Worm (Caenorhabditis elegans) whole organism, L4 larva: ENCODE measurements around the gene C18G1.7.

Experiments
- F37D6.2 ChIP-seq: sonication (generic microtip); optimal IDR thresholded peaks from 2 replicates; lab custom pipeline; 2016; ENCODE audit warnings: mild to moderate bottlenecking, missing genetic modification characterization, missing compliant biosample characterization
- F49E8.2 ChIP-seq: sonication (generic microtip); optimal IDR thresholded peaks from 2 replicates; lab custom pipeline; 2016; ENCODE audit warnings: missing compliant biosample characterization, mild to moderate bottlenecking, missing genetic modification characterization, borderline replicate concordance
- Y105C5A.15 ChIP-seq: fragments of 200-800 bp; sonication (Bioruptor generic); IDR thresholded peaks from 2 replicates; pipeline ENCODE4 v1.3.6; 2022; ENCODE audit warnings: missing genetic modification characterization, missing compliant biosample characterization
- ZK546.5 ChIP-seq, 2 experiments: sonication (generic microtip); optimal IDR thresholded peaks; 2 replicates each; lab custom pipeline; 2017; ENCODE audit warnings: missing biosample characterization in 2 of 2, missing genetic modification characterization in 2 of 2
- ama-1 ChIP-seq: fragments of 150-350 bp; optimal IDR thresholded peaks from 2 replicates; lab custom pipeline; 2014; ENCODE audit warnings: inconsistent platforms, mixed read lengths
- ceh-20 ChIP-seq: fragments of 200-800 bp; sonication (Bioruptor generic); IDR thresholded peaks from 2 replicates; pipeline ENCODE4 v1.3.6; 2022; ENCODE audit warnings: missing genetic modification reagents, missing genetic modification characterization, missing compliant biosample characterization
- ceh-28 ChIP-seq: fragments of 150-350 bp; optimal IDR thresholded peaks from 2 replicates; lab custom pipeline; 2014; ENCODE audit warnings: missing biosample characterization, missing genetic modification reagents, missing genetic modification characterization
- ceh-32 ChIP-seq: sonication (generic microtip); optimal IDR thresholded peaks from 2 replicates; lab custom pipeline; 2016; ENCODE audit warnings: mild to moderate bottlenecking, missing genetic modification characterization, missing compliant biosample characterization; ENCODE audit not compliant: poor library complexity
- ceh-82 ChIP-seq: sonication (generic microtip); optimal IDR thresholded peaks from 2 replicates; lab custom pipeline; 2017; ENCODE audit warnings: missing biosample characterization, missing genetic modification characterization
- ces-1 ChIP-seq: fragments of 150-350 bp; sonication (generic microtip); optimal IDR thresholded peaks from 4 replicates; lab custom pipeline; 2014; ENCODE audit warnings: missing biosample characterization, missing genetic modification reagents, missing genetic modification characterization
- ctbp-1 ChIP-seq: fragments of 200-800 bp; sonication (Bioruptor generic); IDR thresholded peaks from 2 replicates; pipeline ENCODE4 v1.3.6; 2022; ENCODE audit warnings: missing genetic modification reagents, missing genetic modification characterization, missing compliant biosample characterization
- dve-1 ChIP-seq: sonication (generic microtip); optimal IDR thresholded peaks from 2 replicates; lab custom pipeline; 2017; ENCODE audit warnings: antibody characterized with exemption, mild to moderate bottlenecking, missing genetic modification characterization, missing compliant biosample characterization; ENCODE audit not compliant: insufficient read depth
- egl-27 ChIP-seq: sonication (generic microtip); optimal IDR thresholded peaks from 3 replicates; lab custom pipeline; 2017; ENCODE audit warnings: missing biosample characterization, missing genetic modification reagents, missing genetic modification characterization
- hlh-11 ChIP-seq: fragments of 200-800 bp; sonication (Bioruptor generic); optimal IDR thresholded peaks from 2 replicates; lab custom pipeline; 2018; ENCODE audit warnings: mild to moderate bottlenecking, missing genetic modification characterization, missing compliant biosample characterization
- lin-13 ChIP-seq: fragments of 150-350 bp; optimal IDR thresholded peaks from 2 replicates; lab custom pipeline; 2014; ENCODE audit warnings: missing biosample characterization, missing genetic modification reagents, missing genetic modification characterization
- lin-29 ChIP-seq: fragments of 200-800 bp; sonication (Bioruptor generic); IDR thresholded peaks from 2 replicates; pipeline ENCODE4 v1.3.6; 2022; ENCODE audit warnings: missing genetic modification reagents, missing genetic modification characterization, missing compliant biosample characterization
- lin-38 ChIP-seq: fragments of 200-800 bp; sonication (Bioruptor generic); IDR thresholded peaks from 2 replicates; pipeline ENCODE4 v1.3.6; 2022; ENCODE audit warnings: missing genetic modification reagents, missing genetic modification characterization, missing compliant biosample characterization
- madf-5 ChIP-seq, 2 experiments: fragments of 200-800 bp; sonication (Bioruptor generic); IDR thresholded peaks; 2 replicates each; pipeline ENCODE4 v1.3.6; 2022; ENCODE audit warnings: missing compliant biosample characterization in 2 of 2, missing genetic modification characterization in 2 of 2
- madf-9 ChIP-seq: fragments of 200-800 bp; sonication (Bioruptor generic); conservative IDR thresholded peaks from 2 replicates; pipeline ENCODE4 v1.3.6; 2022; ENCODE audit warnings: missing genetic modification reagents, missing genetic modification characterization, missing compliant biosample characterization
- mdt-29 ChIP-seq: fragments of 200-800 bp; sonication (Bioruptor generic); IDR thresholded peaks from 2 replicates; pipeline ENCODE4 v1.3.6; 2022; ENCODE audit warnings: missing genetic modification reagents, missing genetic modification characterization, missing compliant biosample characterization
- mxl-3 ChIP-seq: fragments of 200-800 bp; sonication (Bioruptor generic); optimal IDR thresholded peaks from 2 replicates; lab custom pipeline; 2018; ENCODE audit warnings: mild to moderate bottlenecking, missing genetic modification characterization, missing compliant biosample characterization
- nhr-11 ChIP-seq: fragments of 150-350 bp; optimal IDR thresholded peaks from 2 replicates; lab custom pipeline; 2014; ENCODE audit warnings: missing biosample characterization, missing genetic modification characterization
- nhr-237 ChIP-seq: sonication (generic microtip); optimal IDR thresholded peaks from 2 replicates; lab custom pipeline; 2017; ENCODE audit warnings: missing biosample characterization, missing genetic modification characterization
- nhr-25 ChIP-seq: sonication (generic microtip); optimal IDR thresholded peaks from 2 replicates; lab custom pipeline; 2017; ENCODE audit warnings: missing genetic modification characterization, mild to moderate bottlenecking, missing compliant biosample characterization, antibody characterized with exemption, moderate library complexity, borderline replicate concordance; ENCODE audit not compliant: insufficient read depth
- nhr-42 ChIP-seq: fragments of 200-800 bp; sonication (Bioruptor generic); IDR thresholded peaks from 2 replicates; pipeline ENCODE4 v1.3.6; 2022; ENCODE audit warnings: missing genetic modification characterization, missing compliant biosample characterization
- skn-1 ChIP-seq: fragments of 150-350 bp; optimal IDR thresholded peaks from 2 replicates; lab custom pipeline; 2014; ENCODE audit warnings: missing biosample characterization, missing genetic modification characterization
- zag-1 ChIP-seq: fragments of 150-350 bp; optimal IDR thresholded peaks from 2 replicates; lab custom pipeline; 2014; ENCODE audit warnings: missing biosample characterization, missing genetic modification characterization
- zfp-3 ChIP-seq: fragments of 200-800 bp; sonication (Bioruptor generic); conservative IDR thresholded peaks from 2 replicates; pipeline ENCODE4 v1.3.6; 2022; ENCODE audit warnings: missing genetic modification reagents, missing genetic modification characterization, missing compliant biosample characterization
- zip-11 ChIP-seq: fragments of 200-800 bp; sonication (Bioruptor generic); IDR thresholded peaks from 2 replicates; pipeline ENCODE4 v1.3.6; 2022; ENCODE audit warnings: missing genetic modification characterization, missing compliant biosample characterization
- ztf-7 ChIP-seq: fragments of 150-350 bp; optimal IDR thresholded peaks from 2 replicates; lab custom pipeline; 2014; ENCODE audit warnings: missing biosample characterization, missing genetic modification characterization

Gene C18G1.7

DNA sequence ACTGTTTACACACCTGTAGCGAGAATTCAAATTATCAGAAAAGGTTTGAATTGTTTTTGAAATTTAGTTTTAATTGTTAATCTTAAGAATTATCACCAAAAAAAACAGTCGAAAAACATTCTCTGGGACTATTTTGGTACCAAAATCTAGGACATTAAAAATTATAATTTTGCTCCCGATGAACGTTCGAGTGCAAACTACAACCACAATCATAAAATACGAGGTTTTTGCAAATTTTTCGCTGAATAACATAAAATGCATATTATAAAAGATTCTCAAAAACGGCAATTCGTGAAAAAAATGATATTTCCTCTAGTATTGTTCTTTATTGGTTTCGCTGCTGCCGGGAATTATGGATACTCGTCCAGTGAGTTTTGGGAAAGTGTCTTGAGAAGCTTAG, 45.0 kb downstream of the C18G1.7 start, which contains the start of gene R02F11.12:
Gene R02F11.12, plus strand, starts transcription at position 301 of the 400 bp plus-strand sequence.
- TF ChIP-seq ctbp-1 (no peak), ceh-32 (no peak), ces-1 (no peak), zag-1 (no peak), ama-1 (lab: Kevin White, UChicago) (no peak), F49E8.2 (tag; lab: Kevin White, UChicago) (no peak), nhr-42 (GFP tag; lab: Robert Waterston, UW) (no peak), lin-38 (GFP tag; lab: Robert Waterston, UW) (no peak), mxl-3 (GFP tag; lab: Kevin White, UChicago) (no peak), nhr-237 (tag; lab: Kevin White, UChicago) (no peak)

- TF ChIP-seq hlh-11 (tag; lab: Kevin White, UChicago) (no peak), madf-5 (GFP tag; IDR thresholded peaks at IDR 0.05; lab: Robert Waterston, UW) (no peak), madf-9 (GFP tag; lab: Robert Waterston, UW) (no peak), ceh-28 (no peak), ceh-82 (tag; lab: Kevin White, UChicago) (no peak), mdt-29 (GFP tag; lab: Robert Waterston, UW) (no peak), F37D6.2 (tag; lab: Kevin White, UChicago) (no peak), skn-1 (tag; lab: Kevin White, UChicago) (no peak), zfp-3 (GFP tag; lab: Robert Waterston, UW) (no peak), ceh-20 (GFP tag; lab: Robert Waterston, UW) (no peak), Y105C5A.15 (GFP tag; lab: Robert Waterston, UW) (no peak), ztf-7 (no peak), ctbp-1 (no peak), nhr-25 (tag; lab: Kevin White, UChicago) (no peak), dve-1 (tag; lab: Kevin White, UChicago) (no peak), ama-1 (lab: Kevin White, UChicago) (no peak), zip-11 (GFP tag; lab: Robert Waterston, UW) (no peak), lin-29 (GFP tag; lab: Robert Waterston, UW) (no peak), lin-13 (no peak), ZK546.5 (tag; optimal IDR thresholded peaks at IDR 0.05; lab: Kevin White, UChicago) (no peak)
Measured at ce11 chrV:4791569-4791968, 46.2 kb downstream of the C18G1.7 start, which contains the start of gene R02F11.11. Gene R02F11.11, plus strand, starts transcription at chrV:4791869.

- TF ChIP-seq egl-27: no peak
- TF ChIP-seq nhr-11 (tag; lab: Kevin White, UChicago): peak; percentile 60
- TF ChIP-seq, all 104 proteins: peak for 1
Measured at ce11 chrV:4794308-4794707, 48.9 kb downstream of the C18G1.7 start, which contains the start of gene R02F11.2. Gene R02F11.2, plus strand, starts transcription at chrV:4794599.
